Worm (Caenorhabditis elegans) whole organism, L4 larva: ENCODE measurements around the gene pod-1.

ENCODE experiments used
- F10B5.3 ChIP-seq: sonication (generic microtip); optimal IDR thresholded peaks from 2 replicates; lab custom pipeline; 2016; ENCODE audit warnings: mild to moderate bottlenecking, missing genetic modification characterization, missing compliant biosample characterization
- F26F4.8 ChIP-seq: fragments of 200-800 bp; sonication (Bioruptor generic); conservative IDR thresholded peaks from 2 replicates; pipeline ENCODE4 v1.3.6; 2022; ENCODE audit warnings: missing genetic modification characterization, missing compliant biosample characterization
- F44E2.7 ChIP-seq: fragments of 200-800 bp; sonication (Bioruptor generic); IDR thresholded peaks from 2 replicates; pipeline ENCODE4 v2.1.2; 2022; ENCODE audit warnings: missing genetic modification characterization, missing compliant biosample characterization
- F49E8.2 ChIP-seq: sonication (generic microtip); optimal IDR thresholded peaks from 2 replicates; lab custom pipeline; 2016; ENCODE audit warnings: missing compliant biosample characterization, mild to moderate bottlenecking, missing genetic modification characterization, borderline replicate concordance
- Y5F2A.4 ChIP-seq: fragments of 200-800 bp; sonication (Bioruptor generic); optimal IDR thresholded peaks from 2 replicates; lab custom pipeline; 2018; ENCODE audit warnings: mild to moderate bottlenecking, missing genetic modification characterization, missing compliant biosample characterization
- Y75B8A.6 ChIP-seq: fragments of 200-800 bp; sonication (Bioruptor generic); IDR thresholded peaks from 2 replicates; pipeline ENCODE4 v1.3.6; 2022; ENCODE audit warnings: missing genetic modification reagents, missing genetic modification characterization, missing compliant biosample characterization
- ZK337.2 ChIP-seq: fragments of 200-800 bp; sonication (Bioruptor generic); IDR thresholded peaks from 2 replicates; pipeline ENCODE4 v1.3.6; 2022; ENCODE audit warnings: missing genetic modification reagents, missing genetic modification characterization, missing compliant biosample characterization
- aha-1 ChIP-seq: fragments of 150-350 bp; peaks from one replicate; lab custom pipeline; 2014; ENCODE audit warnings: missing biosample characterization, missing genetic modification characterization
- ama-1 ChIP-seq: fragments of 150-350 bp; optimal IDR thresholded peaks from 2 replicates; lab custom pipeline; 2014; ENCODE audit warnings: inconsistent platforms, mixed read lengths
- arid-1 ChIP-seq: fragments of 200-800 bp; sonication (Bioruptor generic); conservative IDR thresholded peaks from 2 replicates; pipeline ENCODE4 v1.3.6; 2022; ENCODE audit warnings: missing genetic modification reagents, missing genetic modification characterization, missing compliant biosample characterization
- attf-4 ChIP-seq: sonication (generic microtip); optimal IDR thresholded peaks from 3 replicates; lab custom pipeline; 2017; ENCODE audit warnings: missing biosample characterization, missing genetic modification characterization
- ceh-28 ChIP-seq: fragments of 150-350 bp; optimal IDR thresholded peaks from 2 replicates; lab custom pipeline; 2014; ENCODE audit warnings: missing biosample characterization, missing genetic modification reagents, missing genetic modification characterization
- ceh-44 ChIP-seq: fragments of 200-800 bp; sonication (Bioruptor generic); IDR thresholded peaks from 2 replicates; pipeline ENCODE4 v1.3.6; 2022; ENCODE audit warnings: missing genetic modification reagents, missing genetic modification characterization, missing compliant biosample characterization
- daf-12 ChIP-seq: fragments of 150-350 bp; optimal IDR thresholded peaks from 2 replicates; lab custom pipeline; 2014; ENCODE audit warnings: missing biosample characterization, missing genetic modification reagents, missing genetic modification characterization
- daf-16 ChIP-seq, 3 experiments: sonication (generic microtip); optimal IDR thresholded peaks; 2 replicates each; lab custom pipeline; 2016 to 2017; ENCODE audit warnings: missing genetic modification characterization in 3 of 3, missing genetic modification reagents in 3 of 3, mild to moderate bottlenecking in 2 of 3, missing compliant biosample characterization in 2 of 3, missing biosample characterization in 1 of 3, moderate library complexity in 1 of 3
- daf-8 ChIP-seq: fragments of 200-800 bp; sonication (Bioruptor generic); IDR thresholded peaks from 2 replicates; pipeline ENCODE4 v1.3.6; 2022; ENCODE audit warnings: missing genetic modification characterization, missing compliant biosample characterization
- dmd-6 ChIP-seq: fragments of 200-800 bp; sonication (Bioruptor generic); IDR thresholded peaks from 2 replicates; pipeline ENCODE4 v1.3.6; 2022; ENCODE audit warnings: missing genetic modification reagents, missing genetic modification characterization, missing compliant biosample characterization
- dmd-8 ChIP-seq: fragments of 200-800 bp; sonication (Bioruptor generic); IDR thresholded peaks from 2 replicates; pipeline ENCODE4 v1.3.6; 2022; ENCODE audit warnings: missing genetic modification characterization, missing compliant biosample characterization
- dmd-9 ChIP-seq: fragments of 200-800 bp; sonication (Bioruptor generic); IDR thresholded peaks from 2 replicates; pipeline ENCODE4 v1.3.6; 2022; ENCODE audit warnings: missing genetic modification reagents, missing genetic modification characterization, missing compliant biosample characterization
- dpl-1 ChIP-seq: fragments of 150-350 bp; optimal IDR thresholded peaks from 2 replicates; lab custom pipeline; 2014; ENCODE audit warnings: missing biosample characterization, missing genetic modification reagents, missing genetic modification characterization
- dve-1 ChIP-seq: sonication (generic microtip); optimal IDR thresholded peaks from 2 replicates; lab custom pipeline; 2017; ENCODE audit warnings: antibody characterized with exemption, mild to moderate bottlenecking, missing genetic modification characterization, missing compliant biosample characterization; ENCODE audit not compliant: insufficient read depth
- fkh-10 ChIP-seq: fragments of 150-350 bp; optimal IDR thresholded peaks from 2 replicates; lab custom pipeline; 2014; ENCODE audit warnings: missing biosample characterization, missing genetic modification reagents, missing genetic modification characterization
- hlh-11 ChIP-seq: fragments of 200-800 bp; sonication (Bioruptor generic); optimal IDR thresholded peaks from 2 replicates; lab custom pipeline; 2018; ENCODE audit warnings: mild to moderate bottlenecking, missing genetic modification characterization, missing compliant biosample characterization
- hlh-30 ChIP-seq: sonication (generic microtip); optimal IDR thresholded peaks from 2 replicates; lab custom pipeline; 2017; ENCODE audit warnings: antibody characterized with exemption, mild to moderate bottlenecking, missing genetic modification characterization, missing compliant biosample characterization; ENCODE audit not compliant: insufficient read depth
- hmg-1.1 ChIP-seq: fragments of 200-800 bp; sonication (Bioruptor generic); IDR thresholded peaks from 2 replicates; pipeline ENCODE4 v1.3.6; 2022; ENCODE audit warnings: missing genetic modification reagents, missing genetic modification characterization, missing compliant biosample characterization
- lim-7 ChIP-seq: fragments of 200-800 bp; sonication (Bioruptor generic); IDR thresholded peaks from 2 replicates; pipeline ENCODE4 v1.3.6; 2022; ENCODE audit warnings: missing genetic modification characterization, missing compliant biosample characterization
- lin-13 ChIP-seq: fragments of 150-350 bp; optimal IDR thresholded peaks from 2 replicates; lab custom pipeline; 2014; ENCODE audit warnings: missing biosample characterization, missing genetic modification reagents, missing genetic modification characterization
- lin-38 ChIP-seq: fragments of 200-800 bp; sonication (Bioruptor generic); IDR thresholded peaks from 2 replicates; pipeline ENCODE4 v1.3.6; 2022; ENCODE audit warnings: missing genetic modification reagents, missing genetic modification characterization, missing compliant biosample characterization
- lin-39 ChIP-seq: fragments of 150-350 bp; optimal IDR thresholded peaks from 2 replicates; lab custom pipeline; 2014; ENCODE audit warnings: missing biosample characterization, missing genetic modification reagents, missing genetic modification characterization
- lsy-2 ChIP-seq, 2 experiments: fragments of 150-350 bp in 1 of 2; sonication (generic microtip) in 1 of 2; optimal IDR thresholded peaks; 2 replicates each; lab custom pipeline; 2014 to 2017; ENCODE audit warnings: missing biosample characterization in 2 of 2, missing genetic modification characterization in 2 of 2
- madf-5 ChIP-seq, 2 experiments: fragments of 200-800 bp; sonication (Bioruptor generic); IDR thresholded peaks; 2 replicates each; pipeline ENCODE4 v1.3.6; 2022; ENCODE audit warnings: missing compliant biosample characterization in 2 of 2, missing genetic modification characterization in 2 of 2
- mdl-1 ChIP-seq, 2 experiments: fragments of 150-350 bp in 1 of 2; sonication (generic microtip) in 1 of 2; optimal IDR thresholded peaks; 2 replicates each; lab custom pipeline; 2014 to 2017; ENCODE audit warnings: missing biosample characterization in 2 of 2, missing genetic modification characterization in 2 of 2
- mep-1 ChIP-seq: fragments of 150-350 bp; sonication (generic microtip); optimal IDR thresholded peaks from 3 replicates; lab custom pipeline; 2014; ENCODE audit warnings: missing biosample characterization, missing genetic modification characterization
- mxl-3 ChIP-seq: fragments of 200-800 bp; sonication (Bioruptor generic); optimal IDR thresholded peaks from 2 replicates; lab custom pipeline; 2018; ENCODE audit warnings: mild to moderate bottlenecking, missing genetic modification characterization, missing compliant biosample characterization
- nhr-25 ChIP-seq: sonication (generic microtip); optimal IDR thresholded peaks from 2 replicates; lab custom pipeline; 2017; ENCODE audit warnings: missing genetic modification characterization, mild to moderate bottlenecking, missing compliant biosample characterization, antibody characterized with exemption, moderate library complexity, borderline replicate concordance; ENCODE audit not compliant: insufficient read depth
- nhr-28 ChIP-seq: fragments of 150-350 bp; optimal IDR thresholded peaks from 2 replicates; lab custom pipeline; 2014; ENCODE audit warnings: missing biosample characterization, missing genetic modification characterization
- nhr-41 ChIP-seq: fragments of 200-800 bp; sonication (Bioruptor generic); IDR thresholded peaks from 2 replicates; pipeline ENCODE4 v1.3.6; 2022; ENCODE audit warnings: missing genetic modification reagents, missing genetic modification characterization, missing compliant biosample characterization
- nhr-42 ChIP-seq: fragments of 200-800 bp; sonication (Bioruptor generic); IDR thresholded peaks from 2 replicates; pipeline ENCODE4 v1.3.6; 2022; ENCODE audit warnings: missing genetic modification characterization, missing compliant biosample characterization
- nhr-6 ChIP-seq: fragments of 150-350 bp; optimal IDR thresholded peaks from 2 replicates; lab custom pipeline; 2014; ENCODE audit warnings: missing biosample characterization, missing genetic modification characterization
- pqm-1 ChIP-seq: sonication (generic microtip); optimal IDR thresholded peaks from 2 replicates; lab custom pipeline; 2017; ENCODE audit warnings: missing biosample characterization, missing genetic modification characterization
- spr-3 ChIP-seq: fragments of 200-800 bp; sonication (Bioruptor generic); optimal IDR thresholded peaks from 2 replicates; lab custom pipeline; 2018; ENCODE audit warnings: mild to moderate bottlenecking, missing genetic modification characterization, missing compliant biosample characterization
- unc-130 ChIP-seq: sonication (generic microtip); optimal IDR thresholded peaks from 2 replicates; lab custom pipeline; 2016; ENCODE audit warnings: missing genetic modification reagents, missing genetic modification characterization, missing compliant biosample characterization
- unc-62 ChIP-seq, 3 experiments: fragments of 150-350 bp in 1 of 3; sonication (generic microtip); optimal IDR thresholded peaks in 2 of 3; peaks in 1 of 3; 1 replicate in 1 of 3; 2 replicates in 2 of 3; lab custom pipeline; 2014 to 2017; ENCODE audit warnings: missing biosample characterization in 3 of 3, missing genetic modification characterization in 3 of 3, missing genetic modification reagents in 3 of 3, missing genotype in 1 of 3
- zip-11 ChIP-seq: fragments of 200-800 bp; sonication (Bioruptor generic); IDR thresholded peaks from 2 replicates; pipeline ENCODE4 v1.3.6; 2022; ENCODE audit warnings: missing genetic modification characterization, missing compliant biosample characterization
- ztf-11 ChIP-seq: fragments of 150-350 bp; optimal IDR thresholded peaks from 2 replicates; lab custom pipeline; 2014; ENCODE audit warnings: missing biosample characterization, missing genetic modification characterization

pod-1 gene

DNA sequence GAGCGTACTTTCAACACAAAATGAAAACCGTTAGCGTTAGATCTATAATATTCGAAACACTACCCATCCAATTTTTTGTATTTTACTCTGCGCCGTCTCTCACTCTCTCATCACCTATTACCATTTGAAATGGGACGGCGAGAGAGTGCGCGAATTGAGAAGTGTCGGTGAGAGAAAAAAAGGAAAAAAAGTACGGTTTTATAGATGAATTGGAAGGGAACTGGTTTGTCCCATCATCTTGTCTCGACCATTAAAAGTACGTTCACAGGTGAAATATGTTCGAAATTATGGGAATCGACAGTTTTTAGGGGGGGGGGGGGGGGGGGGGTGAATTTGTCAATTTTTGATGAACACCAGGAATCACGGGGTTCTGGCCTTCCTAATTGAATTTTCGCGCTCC is 10.8 kb upstream of the pod-1 start (continued):
- TF ChIP-seq unc-62 (GFP tag; optimal IDR thresholded peaks at IDR 0.05 in 1 of 2; lab: Kevin White, UChicago), result peak in 1 of 2 experiments; percentile 18
- no peak for TF ChIP-seq unc-62 (tag; optimal IDR thresholded peaks at IDR 0.05; lab: Kevin White, UChicago)
- no peak for TF ChIP-seq F44E2.7 (GFP tag; lab: Robert Waterston, UW)
- TF ChIP-seq F49E8.2, result no peak
- no peak for TF ChIP-seq nhr-6
- TF ChIP-seq, all 104 proteins: peak for 6

DNA sequence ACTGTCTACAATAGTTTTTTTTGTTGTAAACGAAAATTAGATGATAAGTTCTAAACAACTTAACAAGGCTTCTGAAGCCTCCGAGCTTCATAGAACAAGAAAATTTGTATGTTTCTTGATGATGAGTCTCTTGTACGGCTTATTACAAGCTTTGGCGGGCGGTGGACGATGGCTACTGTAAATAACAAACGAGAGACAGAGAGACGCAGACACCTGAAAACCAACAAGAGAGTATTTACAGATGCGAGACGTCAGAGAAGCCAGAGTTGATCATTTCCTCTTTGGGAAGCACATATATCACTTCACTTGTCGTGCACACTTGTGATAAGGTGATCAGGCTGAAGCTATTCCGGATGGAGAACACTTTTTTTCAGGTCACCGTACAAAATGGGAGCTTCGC is 6.9 kb upstream of the pod-1 start:
- no peak for TF ChIP-seq mdl-1 (tag; optimal IDR thresholded peaks at IDR 0.05; lab: Kevin White, UChicago)
- TF ChIP-seq dve-1 (tag; lab: Kevin White, UChicago), result peak; percentile 3
- TF ChIP-seq lin-39 (tag; lab: Kevin White, UChicago), result no peak
- TF ChIP-seq aha-1, result peak; percentile 68
- no peak for TF ChIP-seq daf-16 (GFP tag; optimal IDR thresholded peaks at IDR 0.05; lab: Kevin White, UChicago)
- TF ChIP-seq daf-16 (tag; optimal IDR thresholded peaks at IDR 0.05; lab: Kevin White, UChicago), result peak; percentile 37

DNA sequence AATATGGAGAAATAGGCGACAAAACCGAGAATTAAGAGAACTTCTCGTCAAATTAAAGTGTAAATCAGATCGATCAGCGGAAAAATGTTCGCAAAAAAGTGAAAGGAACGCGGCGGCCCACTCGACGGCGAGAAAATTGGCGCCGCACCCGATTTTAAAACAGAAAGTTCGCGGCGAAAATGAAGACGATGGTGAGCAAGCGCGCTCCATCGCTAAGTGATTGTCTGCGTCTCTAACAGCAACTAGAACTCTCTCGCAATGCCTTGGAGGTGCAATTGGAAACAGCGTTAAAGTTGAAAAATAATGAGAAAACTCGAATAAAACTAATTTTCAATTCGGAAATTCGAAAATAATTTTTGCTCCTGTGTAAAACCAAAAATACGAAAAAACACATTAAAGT is 6.1 kb upstream of the pod-1 start:
- TF ChIP-seq daf-16 (GFP tag; optimal IDR thresholded peaks at IDR 0.05; lab: Kevin White, UChicago) (no peak), daf-16 (tag; optimal IDR thresholded peaks at IDR 0.05; lab: Kevin White, UChicago) (peak; percentile 27), dpl-1 (peak; percentile 79), ZK337.2 (GFP tag; lab: Robert Waterston, UW) (no peak), dve-1 (tag; lab: Kevin White, UChicago) (peak; percentile 54), fkh-10 (GFP tag; lab: Kevin White, UChicago) (no peak), lim-7 (GFP tag; lab: Robert Waterston, UW) (no peak), F49E8.2 (peak; percentile 10), lsy-2 (tag; optimal IDR thresholded peaks at IDR 0.05; lab: Kevin White, UChicago) (peak in 1 of 2 experiments; percentile 59), unc-130 (GFP tag; lab: Kevin White, UChicago) (peak; percentile 12), mxl-3 (GFP tag; lab: Kevin White, UChicago) (peak; percentile 18), pqm-1 (tag; lab: Kevin White, UChicago) (no peak), spr-3 (GFP tag; lab: Kevin White, UChicago) (no peak), attf-4 (tag; lab: Kevin White, UChicago) (no peak), dmd-8 (no peak), ztf-11 (tag; lab: Kevin White, UChicago) (no peak), zip-11 (GFP tag; lab: Robert Waterston, UW) (no peak), hlh-30 (peak; percentile 48), madf-5 (GFP tag; IDR thresholded peaks at IDR 0.05; lab: Robert Waterston, UW) (no peak), ceh-28 (tag; lab: Kevin White, UChicago) (no peak), ama-1 (lab: Kevin White, UChicago) (no peak), Y75B8A.6 (no peak), nhr-28 (tag; lab: Kevin White, UChicago) (peak; percentile 24), F26F4.8 (no peak), nhr-25 (tag; lab: Kevin White, UChicago) (peak; percentile 50), arid-1 (no peak), F10B5.3 (tag; lab: Kevin White, UChicago) (no peak), hmg-1.1 (GFP tag; lab: Robert Waterston, UW) (peak; percentile 85), dmd-9 (GFP tag; lab: Robert Waterston, UW) (no peak), daf-8 (GFP tag; lab: Robert Waterston, UW) (no peak), Y5F2A.4 (GFP tag; lab: Kevin White, UChicago) (no peak), lin-13 (GFP tag; lab: Kevin White, UChicago) (peak; percentile 53), daf-12 (no peak), F44E2.7 (GFP tag; lab: Robert Waterston, UW) (no peak), hlh-11 (tag; lab: Kevin White, UChicago) (peak; percentile 38), lin-38 (peak; percentile 95), ceh-44 (GFP tag; lab: Robert Waterston, UW) (no peak), mep-1 (tag; lab: Kevin White, UChicago) (peak; percentile 47), dmd-6 (GFP tag; lab: Robert Waterston, UW) (no peak), nhr-41 (no peak), nhr-42 (GFP tag; lab: Robert Waterston, UW) (no peak)
